Worm (Caenorhabditis elegans) whole organism, L3 larva: ENCODE data around the gene nlp-64.

Source experiments
- aly-2 ChIP-seq: fragments of 150-350 bp; optimal IDR thresholded peaks from 2 replicates; lab custom pipeline; 2014; ENCODE audit warnings: missing biosample characterization, missing genetic modification characterization
- ama-1 ChIP-seq: fragments of 150-350 bp; optimal IDR thresholded peaks from 2 replicates; lab custom pipeline; 2018
- ceh-28 ChIP-seq: fragments of 150-350 bp; optimal IDR thresholded peaks from 2 replicates; lab custom pipeline; 2014; ENCODE audit warnings: missing biosample characterization, missing genetic modification reagents, missing genetic modification characterization
- ceh-82 ChIP-seq: fragments of 150-350 bp; optimal IDR thresholded peaks from 2 replicates; lab custom pipeline; 2014; ENCODE audit warnings: missing biosample characterization, missing genetic modification characterization
- ceh-9 ChIP-seq: sonication (generic microtip); optimal IDR thresholded peaks from 2 replicates; lab custom pipeline; 2018; ENCODE audit warnings: missing biosample characterization, missing genetic modification characterization
- daf-12 ChIP-seq: fragments of 150-350 bp; optimal IDR thresholded peaks from 2 replicates; lab custom pipeline; 2014; ENCODE audit warnings: missing biosample characterization, missing genetic modification reagents, missing genetic modification characterization
- egl-27 ChIP-seq: sonication (generic microtip); optimal IDR thresholded peaks from 4 replicates; lab custom pipeline; 2017; ENCODE audit warnings: missing biosample characterization, missing genetic modification reagents, missing genetic modification characterization
- egl-5 ChIP-seq: fragments of 150-350 bp; optimal IDR thresholded peaks from 2 replicates; lab custom pipeline; 2017; ENCODE audit warnings: missing biosample characterization, missing genetic modification reagents, missing genetic modification characterization, inconsistent platforms
- elt-1 ChIP-seq: fragments of 150-350 bp; optimal IDR thresholded peaks from 2 replicates; lab custom pipeline; 2014; ENCODE audit warnings: missing biosample characterization, missing genetic modification characterization
- elt-2 ChIP-seq: sonication (generic microtip); optimal IDR thresholded peaks from 2 replicates; lab custom pipeline; 2016; ENCODE audit warnings: missing genetic modification reagents, mild to moderate bottlenecking, missing genetic modification characterization, missing compliant biosample characterization
- fkh-10 ChIP-seq: sonication (generic microtip); optimal IDR thresholded peaks from 2 replicates; lab custom pipeline; 2017; ENCODE audit warnings: missing biosample characterization, missing genetic modification reagents, missing genetic modification characterization
- fkh-2 ChIP-seq: fragments of 150-350 bp; optimal IDR thresholded peaks from 2 replicates; lab custom pipeline; 2014; ENCODE audit warnings: missing biosample characterization, missing genetic modification reagents, missing genetic modification characterization
- fos-1 ChIP-seq: fragments of 150-350 bp; optimal IDR thresholded peaks from 2 replicates; lab custom pipeline; 2014; ENCODE audit warnings: missing biosample characterization, missing genetic modification characterization
- hmg-11 ChIP-seq: sonication (generic microtip); optimal IDR thresholded peaks from 2 replicates; lab custom pipeline; 2016; ENCODE audit warnings: missing genetic modification characterization, missing compliant biosample characterization
- jun-1 ChIP-seq: fragments of 150-350 bp; optimal IDR thresholded peaks from 2 replicates; lab custom pipeline; 2014; ENCODE audit warnings: missing biosample characterization, missing genetic modification reagents, missing genetic modification characterization
- lin-15B ChIP-seq: fragments of 150-350 bp; optimal IDR thresholded peaks from 2 replicates; lab custom pipeline; 2014; ENCODE audit warnings: missing biosample characterization, missing genetic modification characterization
- lsy-12 ChIP-seq: sonication (generic microtip); optimal IDR thresholded peaks from 2 replicates; lab custom pipeline; 2016; ENCODE audit warnings: mild to moderate bottlenecking, missing genetic modification characterization, missing compliant biosample characterization
- mdl-1 ChIP-seq: fragments of 150-350 bp; optimal IDR thresholded peaks from 2 replicates; lab custom pipeline; 2014; ENCODE audit warnings: missing biosample characterization, missing genetic modification characterization
- nfya-1 ChIP-seq: sonication (generic microtip); optimal IDR thresholded peaks from 2 replicates; lab custom pipeline; 2017; ENCODE audit warnings: missing genetic modification characterization, mild to moderate bottlenecking, missing compliant biosample characterization, antibody characterized with exemption, moderate library complexity; ENCODE audit not compliant: insufficient read depth
- nhr-12 ChIP-seq: fragments of 150-350 bp; optimal IDR thresholded peaks from 2 replicates; lab custom pipeline; 2014; ENCODE audit warnings: missing biosample characterization, missing genetic modification characterization
- nhr-23 ChIP-seq: fragments of 150-350 bp; optimal IDR thresholded peaks from 2 replicates; lab custom pipeline; 2014; ENCODE audit warnings: missing biosample characterization, missing genetic modification reagents, missing genetic modification characterization
- nhr-25 ChIP-seq: sonication (generic microtip); optimal IDR thresholded peaks from 2 replicates; lab custom pipeline; 2017; ENCODE audit warnings: missing biosample characterization, missing genetic modification characterization
- nhr-28 ChIP-seq: fragments of 150-350 bp; optimal IDR thresholded peaks from 2 replicates; lab custom pipeline; 2014; ENCODE audit warnings: missing biosample characterization, missing genetic modification characterization
- nhr-43 ChIP-seq: sonication (generic microtip); optimal IDR thresholded peaks from 2 replicates; lab custom pipeline; 2016; ENCODE audit warnings: mild to moderate bottlenecking, missing genetic modification characterization, missing compliant biosample characterization; ENCODE audit not compliant: poor library complexity, severe bottlenecking
- nhr-67 ChIP-seq: fragments of 150-350 bp; optimal IDR thresholded peaks from 2 replicates; lab custom pipeline; 2014; ENCODE audit warnings: missing biosample characterization, missing genetic modification characterization
- nhr-76 ChIP-seq: fragments of 150-350 bp; sonication (generic microtip); optimal IDR thresholded peaks from 5 replicates; lab custom pipeline; 2014; ENCODE audit warnings: missing biosample characterization, missing genetic modification characterization
- nhr-77 ChIP-seq: fragments of 150-350 bp; optimal IDR thresholded peaks from 2 replicates; lab custom pipeline; 2014; ENCODE audit warnings: missing biosample characterization, missing genetic modification characterization
- pha-4 ChIP-seq: fragments of 150-350 bp; optimal IDR thresholded peaks from 2 replicates; lab custom pipeline; 2014; ENCODE audit warnings: missing biosample characterization, missing genetic modification reagents, missing genetic modification characterization
- skn-1 ChIP-seq: fragments of 150-350 bp; optimal IDR thresholded peaks from 2 replicates; lab custom pipeline; 2014; ENCODE audit warnings: missing biosample characterization, missing genetic modification characterization
- tbx-2 ChIP-seq: sonication (generic microtip); optimal IDR thresholded peaks from 2 replicates; lab custom pipeline; 2016; ENCODE audit warnings: mild to moderate bottlenecking, missing genetic modification characterization, missing compliant biosample characterization
- unc-39 ChIP-seq: sonication (generic microtip); optimal IDR thresholded peaks from 4 replicates; lab custom pipeline; 2017; ENCODE audit warnings: missing biosample characterization, missing genetic modification characterization
- unc-62 ChIP-seq: fragments of 150-350 bp; sonication (generic microtip); optimal IDR thresholded peaks from 4 replicates; lab custom pipeline; 2014; ENCODE audit warnings: missing biosample characterization, missing genetic modification reagents, missing genetic modification characterization
- zag-1 ChIP-seq: fragments of 150-350 bp; optimal IDR thresholded peaks from 2 replicates; lab custom pipeline; 2014; ENCODE audit warnings: missing biosample characterization, missing genetic modification characterization
- ztf-11 ChIP-seq: fragments of 150-350 bp; optimal IDR thresholded peaks from 2 replicates; lab custom pipeline; 2014; ENCODE audit warnings: missing biosample characterization, missing genetic modification characterization
- ztf-4 ChIP-seq: fragments of 150-350 bp; optimal IDR thresholded peaks from 2 replicates; lab custom pipeline; 2014; ENCODE audit warnings: missing biosample characterization, missing genetic modification characterization

Gene nlp-64

DNA sequence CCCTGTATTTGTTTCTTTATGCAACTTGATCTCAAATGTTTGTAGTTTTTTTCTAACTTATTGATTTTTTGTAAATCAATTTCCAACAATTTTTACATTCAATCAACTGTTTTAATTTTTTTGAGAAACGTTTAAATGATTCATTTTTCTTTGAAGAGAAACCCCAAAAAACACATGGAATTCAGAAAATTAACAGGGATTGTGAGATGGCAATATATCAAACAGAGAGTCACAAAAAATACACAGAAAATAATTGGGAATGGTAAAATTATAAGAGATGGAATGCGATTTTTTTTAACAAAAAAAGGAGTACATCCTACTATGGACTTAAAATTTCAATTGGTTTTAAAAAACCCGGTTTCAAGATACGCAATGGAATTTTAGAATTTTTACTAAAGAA is 23.3 kb upstream of the nlp-64 start:
- TF ChIP-seq aly-2 (tag; lab: Kevin White, UChicago) (no peak), lsy-12 (tag; lab: Kevin White, UChicago) (no peak), pha-4 (no peak), tbx-2 (no peak), egl-5 (tag; lab: Kevin White, UChicago) (no peak), fos-1 (tag; lab: Kevin White, UChicago) (no peak), nhr-23 (tag; lab: Kevin White, UChicago) (no peak), egl-27 (no peak), ztf-11 (tag; lab: Kevin White, UChicago) (no peak), jun-1 (tag; lab: Kevin White, UChicago) (no peak), skn-1 (tag; lab: Kevin White, UChicago) (no peak), zag-1 (no peak), daf-12 (tag; lab: Kevin White, UChicago) (no peak), elt-2 (no peak)
- TF ChIP-seq, all 47 proteins: peak for 0

DNA sequence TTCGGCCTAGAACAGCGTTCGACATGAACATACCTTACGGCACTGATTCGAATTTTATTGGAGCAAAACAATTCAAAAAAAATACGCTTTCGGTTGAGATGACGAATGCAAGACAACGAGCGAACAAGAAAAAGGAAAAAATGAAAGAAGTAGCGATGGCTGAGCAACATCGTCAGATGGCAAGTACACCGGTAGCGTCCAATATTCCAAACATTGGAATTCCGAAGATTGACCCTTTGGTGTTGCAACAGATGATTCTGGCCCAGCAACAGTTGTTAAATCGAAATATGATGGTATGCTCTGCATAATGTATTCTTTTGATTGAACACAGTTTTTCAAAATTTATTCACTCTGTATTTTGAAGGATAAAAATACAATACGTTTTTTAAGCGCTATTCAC is 21.5 kb upstream of the nlp-64 start:
- no peak for TF ChIP-seq nhr-77 (tag; lab: Kevin White, UChicago)
- TF ChIP-seq egl-27: no peak
- no peak for TF ChIP-seq elt-1 (tag; lab: Kevin White, UChicago)
- no peak for TF ChIP-seq ceh-82 (tag; lab: Kevin White, UChicago)
- no peak for TF ChIP-seq ama-1 (lab: Kevin White, UChicago)
- no peak for TF ChIP-seq lin-15B
- no peak for TF ChIP-seq unc-62 (GFP tag; lab: Kevin White, UChicago)
- no peak for TF ChIP-seq jun-1 (tag; lab: Kevin White, UChicago)
- no peak for TF ChIP-seq ceh-9 (tag; lab: Kevin White, UChicago)
- no peak for TF ChIP-seq fkh-10 (GFP tag; lab: Kevin White, UChicago)
- no peak for TF ChIP-seq nhr-12 (tag; lab: Kevin White, UChicago)
- no peak for TF ChIP-seq nhr-28 (tag; lab: Kevin White, UChicago)
- TF ChIP-seq nhr-76 (tag; lab: Kevin White, UChicago): no peak

DNA sequence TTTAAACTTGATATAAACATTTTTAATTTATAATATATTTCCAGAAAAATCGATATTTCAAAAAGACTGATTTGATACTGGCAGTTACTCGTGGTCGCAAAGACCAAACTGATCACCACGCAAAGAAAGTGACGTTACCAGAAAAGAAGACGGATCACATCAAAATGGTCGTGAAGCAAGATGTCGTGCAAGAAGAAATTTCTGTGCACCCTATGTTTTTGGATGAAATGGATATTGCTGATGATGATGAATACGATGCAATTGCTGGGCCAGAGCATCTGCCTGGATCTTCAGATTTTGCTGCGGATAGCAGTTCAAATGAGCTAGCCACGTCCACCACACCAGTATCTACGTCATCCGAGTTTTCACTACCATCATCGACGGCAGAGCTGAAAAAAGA is 17.6 kb upstream of the nlp-64 start:
- TF ChIP-seq elt-2 (no peak), ceh-82 (tag; lab: Kevin White, UChicago) (no peak), ztf-4 (no peak), nhr-12 (tag; lab: Kevin White, UChicago) (no peak), nfya-1 (tag; lab: Kevin White, UChicago) (no peak), jun-1 (tag; lab: Kevin White, UChicago) (no peak), nhr-67 (tag; lab: Kevin White, UChicago) (no peak), ceh-9 (tag; lab: Kevin White, UChicago) (no peak), mdl-1 (tag; lab: Kevin White, UChicago) (no peak), aly-2 (tag; lab: Kevin White, UChicago) (no peak), fos-1 (tag; lab: Kevin White, UChicago) (no peak), ama-1 (lab: Kevin White, UChicago) (no peak), ceh-28 (tag; lab: Kevin White, UChicago) (no peak), nhr-43 (tag; lab: Kevin White, UChicago) (no peak), elt-1 (tag; lab: Kevin White, UChicago) (no peak), tbx-2 (no peak), egl-27 (no peak)
- TF ChIP-seq, all 47 proteins: peak for 0

DNA sequence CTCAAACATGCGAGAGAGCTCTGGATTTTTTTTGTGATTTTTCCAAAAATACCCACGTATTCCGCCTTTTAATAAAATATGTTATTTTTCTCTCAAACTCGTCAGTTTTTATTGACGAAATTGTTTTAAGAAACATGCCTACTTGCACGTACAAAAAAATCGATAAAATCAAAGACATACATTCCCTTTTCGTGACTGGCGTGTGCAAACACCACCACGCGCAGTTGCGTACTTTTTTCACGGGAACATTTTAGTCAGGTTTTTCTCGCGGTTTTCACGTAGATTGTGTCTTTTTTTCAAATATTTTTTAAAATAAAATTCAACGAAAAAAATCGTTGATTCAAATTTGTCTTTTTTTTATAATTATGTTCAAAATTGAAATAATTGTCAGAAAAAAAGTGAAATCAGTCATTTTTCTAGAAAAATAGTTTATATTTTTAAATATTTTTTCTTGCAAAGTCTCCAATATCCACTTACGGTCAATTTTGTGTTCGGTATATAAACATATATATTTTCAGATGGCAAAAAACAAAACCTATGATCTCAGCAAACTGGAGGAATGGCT is 14.6 kb upstream of the nlp-64 start, which contains the start of gene M02E1.1:
Gene M02E1.1, plus strand, starts transcription at position 515 of the 565 bp plus-strand sequence.
- no peak for TF ChIP-seq jun-1 (tag; lab: Kevin White, UChicago)
- TF ChIP-seq hmg-11 (tag; lab: Kevin White, UChicago): peak; percentile 46
- peak; percentile 11 for TF ChIP-seq elt-2
- peak; percentile 76 for TF ChIP-seq ceh-28 (tag; lab: Kevin White, UChicago)
- peak; percentile 26 for TF ChIP-seq ama-1 (lab: Kevin White, UChicago)
- TF ChIP-seq nhr-23 (tag; lab: Kevin White, UChicago): peak; percentile 50
- peak; percentile 47 for TF ChIP-seq pha-4
- no peak for TF ChIP-seq fkh-2 (tag; lab: Kevin White, UChicago)
- TF ChIP-seq nhr-25 (tag; lab: Kevin White, UChicago): peak; percentile 9
- no peak for TF ChIP-seq unc-39 (tag; lab: Kevin White, UChicago)
- TF ChIP-seq nfya-1 (tag; lab: Kevin White, UChicago): peak; percentile 36
- TF ChIP-seq, all 47 proteins: peak for 8
